Worm (Caenorhabditis elegans): ENCODE data around the gene ubq-1.

ce11 chrIII:5965839-5966463, 25.9 kb downstream of the ubq-1 start, which contains the start of gene dct-6:
- TF ChIP-seq nhr-77 (tag; optimal IDR thresholded peaks at IDR 0.05) (no peak), ces-1 (GFP tag; optimal IDR thresholded peaks at IDR 0.05) (no peak), skn-1 (tag; optimal IDR thresholded peaks at IDR 0.05) (no peak), gei-8 (GFP tag; optimal IDR thresholded peaks at IDR 0.05) (no peak), ztf-7 (tag; optimal IDR thresholded peaks at IDR 0.05) (no peak), spr-1 (tag; optimal IDR thresholded peaks at IDR 0.05) (no peak), nhr-6 (tag; optimal IDR thresholded peaks at IDR 0.05) (no peak), mep-1 (tag; optimal IDR thresholded peaks at IDR 0.05) (no peak)
